Worm (Caenorhabditis elegans): ENCODE measurements around the gene C02B8.12.

C02B8.12 gene

ce11 chrX:8123194-8123593, at the start of gene C02B8.12:
Gene C02B8.12 (minus strand): TSS chrX:8123368.
- no peak for TF ChIP-seq pha-4 (tag; optimal IDR thresholded peaks at IDR 0.05)
- no peak for TF ChIP-seq ceh-45 (GFP tag; IDR thresholded peaks at IDR 0.05)
- TF ChIP-seq T23F11.4 (GFP tag; optimal IDR thresholded peaks at IDR 0.05), result no peak
- no peak for TF ChIP-seq tbx-2 (tag; optimal IDR thresholded peaks at IDR 0.05)
- TF ChIP-seq hlh-13 (GFP tag; optimal IDR thresholded peaks at IDR 0.05), result no peak
- no peak for TF ChIP-seq ama-1 (optimal IDR thresholded peaks at IDR 0.05)
- TF ChIP-seq K09A11.1 (tag; optimal IDR thresholded peaks at IDR 0.05; ENCODE audit: insufficient read depth), result no peak
- TF ChIP-seq nfya-1 (tag; optimal IDR thresholded peaks at IDR 0.05), result no peak
- TF ChIP-seq ceh-48 (tag; optimal IDR thresholded peaks at IDR 0.05), result no peak
- TF ChIP-seq ceh-19 (GFP tag; optimal IDR thresholded peaks at IDR 0.05), result no peak
- TF ChIP-seq pat-9 (tag; optimal IDR thresholded peaks at IDR 0.05), result no peak
- TF ChIP-seq F13H6.1 (tag; optimal IDR thresholded peaks at IDR 0.05), result no peak
- TF ChIP-seq elt-2 (tag; optimal IDR thresholded peaks at IDR 0.05), result no peak
- no peak for TF ChIP-seq hlh-30 (tag; optimal IDR thresholded peaks at IDR 0.05; ENCODE audit: insufficient read depth)
- no peak for TF ChIP-seq ceh-22 (tag; optimal IDR thresholded peaks at IDR 0.05)

- TF ChIP-seq nfya-1 (tag; optimal IDR thresholded peaks at IDR 0.05), result peak; percentile 24
- no peak for TF ChIP-seq hlh-6 (tag; optimal IDR thresholded peaks at IDR 0.05)
- TF ChIP-seq unc-42 (tag; optimal IDR thresholded peaks at IDR 0.05), result peak; percentile 39
Measured at ce11 chrX:8169534-8169933, 46.4 kb upstream of the C02B8.12 start, which contains the start of gene C17H11.2. Gene C17H11.2 (plus strand): TSS chrX:8169930.

DNA sequence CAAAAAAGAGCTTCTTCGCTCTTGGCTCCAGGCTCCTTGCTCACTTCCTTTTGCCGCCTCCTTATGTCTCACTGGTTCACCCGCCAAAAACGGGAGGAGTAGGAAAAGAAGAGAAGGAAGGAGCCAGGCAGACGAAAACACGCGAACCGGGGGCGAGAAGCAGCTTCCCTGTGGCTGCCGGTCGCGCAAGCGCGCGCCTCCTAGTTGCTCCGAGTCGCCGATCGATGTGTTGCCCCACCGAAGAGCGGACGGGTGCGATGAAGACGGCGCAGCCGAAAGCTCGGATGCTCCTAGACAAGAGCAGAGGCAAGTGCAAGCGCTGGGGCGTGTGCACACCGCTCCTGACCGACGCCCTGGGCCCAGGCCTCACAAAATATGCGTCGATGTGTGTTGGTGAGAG, 40.4 kb upstream of the C02B8.12 start:
- TF ChIP-seq ceh-18 (tag; optimal IDR thresholded peaks at IDR 0.05) (peak; percentile 29), mec-3 (tag; optimal IDR thresholded peaks at IDR 0.05; ENCODE audit: borderline replicate concordance) (no peak), che-1 (tag; optimal IDR thresholded peaks at IDR 0.05) (no peak), K02D7.2 (tag; optimal IDR thresholded peaks at IDR 0.05) (no peak), ceh-19 (GFP tag; optimal IDR thresholded peaks at IDR 0.05) (peak; percentile 14), C38D4.7 (GFP tag; optimal IDR thresholded peaks at IDR 0.05) (no peak), fax-1 (tag; optimal IDR thresholded peaks at IDR 0.05) (no peak), elt-2 (tag; optimal IDR thresholded peaks at IDR 0.05) (no peak), hlh-8 (tag; optimal IDR thresholded peaks at IDR 0.05) (no peak), ztf-16 (tag; optimal IDR thresholded peaks at IDR 0.05) (no peak), sox-4 (tag; optimal IDR thresholded peaks at IDR 0.05) (no peak), T23F11.4 (GFP tag; optimal IDR thresholded peaks at IDR 0.05) (peak; percentile 43), madf-2 (tag; optimal IDR thresholded peaks at IDR 0.05) (no peak), K09A11.1 (tag; optimal IDR thresholded peaks at IDR 0.05; ENCODE audit: insufficient read depth) (no peak), F13H6.1 (tag; optimal IDR thresholded peaks at IDR 0.05) (no peak), unc-42 (tag; optimal IDR thresholded peaks at IDR 0.05) (peak; percentile 49), nfya-1 (tag; optimal IDR thresholded peaks at IDR 0.05) (no peak), tbx-2 (tag; optimal IDR thresholded peaks at IDR 0.05) (peak; percentile 62), ceh-6 (GFP tag; optimal IDR thresholded peaks at IDR 0.05) (no peak), lim-6 (tag; optimal IDR thresholded peaks at IDR 0.05) (no peak), pha-2 (tag; optimal IDR thresholded peaks at IDR 0.05) (no peak), C08G9.2 (tag; optimal IDR thresholded peaks at IDR 0.05) (peak; percentile 33), ahr-1 (tag; optimal IDR thresholded peaks at IDR 0.05) (no peak), ama-1 (optimal IDR thresholded peaks at IDR 0.05) (no peak), hlh-30 (tag; optimal IDR thresholded peaks at IDR 0.05; ENCODE audit: insufficient read depth) (no peak), ceh-9 (tag; optimal IDR thresholded peaks at IDR 0.05) (no peak), ceh-2 (tag; optimal IDR thresholded peaks at IDR 0.05) (no peak), odd-2 (tag; optimal IDR thresholded peaks at IDR 0.05) (no peak), ceh-34 (tag; optimal IDR thresholded peaks at IDR 0.05) (peak; percentile 24), pat-9 (tag; optimal IDR thresholded peaks at IDR 0.05) (no peak), unc-3 (GFP tag; conservative IDR thresholded peaks at IDR 0.05) (no peak), unc-3 (tag; optimal IDR thresholded peaks at IDR 0.05) (no peak), eyg-1 (tag; optimal IDR thresholded peaks at IDR 0.05) (no peak), hlh-6 (tag; optimal IDR thresholded peaks at IDR 0.05) (no peak), elt-4 (tag; optimal IDR thresholded peaks at IDR 0.05) (peak; percentile 31), ceh-30 (tag; optimal IDR thresholded peaks at IDR 0.05) (no peak), gmeb-2 (tag; optimal IDR thresholded peaks at IDR 0.05) (no peak), ceh-31 (tag; optimal IDR thresholded peaks at IDR 0.05) (peak; percentile 71), dve-1 (tag; optimal IDR thresholded peaks at IDR 0.05) (no peak), ceh-24 (tag; optimal IDR thresholded peaks at IDR 0.05) (no peak), pqm-1 (tag; optimal IDR thresholded peaks at IDR 0.05) (no peak), lin-11 (tag; optimal IDR thresholded peaks at IDR 0.05) (no peak)

Measured in whole organism, late embryonic.